Fruit fly (Drosophila melanogaster) whole organism, embryonic: Measurements from ENCODE around the gene CG31870.

ENCODE experiments used
- Blimp-1 ChIP-seq: fragments of 200-800 bp; sonication (Bioruptor generic); optimal IDR thresholded peaks from 3 replicates; lab custom pipeline; 2018; ENCODE audit warnings: missing biosample characterization, missing genetic modification characterization, mild to moderate bottlenecking, moderate library complexity, missing genetic modification reagents
- C15 ChIP-seq: fragments of 200-800 bp; sonication (Bioruptor generic); IDR thresholded peaks from 3 replicates; pipeline ENCODE4 v1.3.6; 2022; ENCODE audit warnings: missing biosample characterization, missing genetic modification characterization
- CG10959 ChIP-seq: fragments of 200-800 bp; sonication (Bioruptor generic); IDR thresholded peaks from 2 replicates; pipeline ENCODE4 v1.3.6; 2022; ENCODE audit warnings: missing biosample characterization, missing genetic modification characterization
- CG10979 ChIP-seq: fragments of 200-800 bp; sonication (Bioruptor generic); optimal IDR thresholded peaks from 2 replicates; lab custom pipeline; 2018; ENCODE audit warnings: missing biosample characterization, mild to moderate bottlenecking, missing genetic modification characterization, moderate library complexity
- CG11093 ChIP-seq: fragments of 200-800 bp; sonication (Bioruptor generic); IDR thresholded peaks from 3 replicates; pipeline ENCODE4 v1.3.6; 2022; ENCODE audit warnings: missing biosample characterization, missing genetic modification characterization
- CG12071 ChIP-seq: fragments of 200-800 bp; sonication (Bioruptor generic); optimal IDR thresholded peaks from 3 replicates; lab custom pipeline; 2018; ENCODE audit warnings: missing biosample characterization, mild to moderate bottlenecking, missing genetic modification characterization
- CG12299 ChIP-seq: fragments of 200-800 bp; sonication (Bioruptor generic); optimal IDR thresholded peaks from 2 replicates; lab custom pipeline; 2018; ENCODE audit warnings: missing biosample characterization, mild to moderate bottlenecking, missing genetic modification characterization
- CG12391 ChIP-seq: fragments of 200-800 bp; sonication (Bioruptor generic); optimal IDR thresholded peaks from 3 replicates; lab custom pipeline; 2018; ENCODE audit warnings: missing biosample characterization, mild to moderate bottlenecking, missing genetic modification characterization, moderate library complexity
- CG12744 ChIP-seq: fragments of 200-800 bp; sonication (Bioruptor generic); optimal IDR thresholded peaks from 2 replicates; lab custom pipeline; 2016; ENCODE audit warnings: missing biosample characterization, missing genetic modification characterization
- CG13424 ChIP-seq: fragments of 200-800 bp; sonication (Bioruptor generic); optimal IDR thresholded peaks from 2 replicates; lab custom pipeline; 2019; ENCODE audit warnings: missing biosample characterization, mild to moderate bottlenecking, missing genetic modification characterization, moderate library complexity
- CG14667 ChIP-seq: fragments of 200-800 bp; sonication (Bioruptor generic); IDR thresholded peaks from 2 replicates; pipeline ENCODE4 v1.3.6; 2022; ENCODE audit warnings: missing biosample characterization, missing genetic modification characterization
- CG15269 ChIP-seq: fragments of 200-800 bp; sonication (Bioruptor generic); optimal IDR thresholded peaks from 2 replicates; lab custom pipeline; 2018; ENCODE audit warnings: missing biosample characterization, mild to moderate bottlenecking, missing genetic modification characterization, moderate library complexity
- CG17385 ChIP-seq: fragments of 200-800 bp; sonication (Bioruptor generic); optimal IDR thresholded peaks from 3 replicates; lab custom pipeline; 2018; ENCODE audit warnings: missing biosample characterization, mild to moderate bottlenecking, missing genetic modification characterization
- CG1792 ChIP-seq: fragments of 200-800 bp; sonication (Bioruptor generic); optimal IDR thresholded peaks from 2 replicates; lab custom pipeline; 2016; ENCODE audit warnings: missing biosample characterization, missing genetic modification characterization
- CG18262 ChIP-seq: fragments of 200-800 bp; optimal IDR thresholded peaks from 3 replicates; lab custom pipeline; 2019; ENCODE audit warnings: missing biosample characterization, mild to moderate bottlenecking, missing genetic modification characterization, moderate library complexity
- CG30431 ChIP-seq: fragments of 200-800 bp; sonication (Bioruptor generic); optimal IDR thresholded peaks from 2 replicates; lab custom pipeline; 2017; ENCODE audit warnings: missing biosample characterization, missing genetic modification characterization
- CG4424 ChIP-seq: fragments of 200-800 bp; sonication (Bioruptor generic); optimal IDR thresholded peaks from 3 replicates; lab custom pipeline; 2016; ENCODE audit warnings: missing biosample characterization, missing genetic modification characterization
- CG6254 ChIP-seq: fragments of 200-800 bp; sonication (Bioruptor generic); optimal IDR thresholded peaks from 3 replicates; lab custom pipeline; 2017; ENCODE audit warnings: mild to moderate bottlenecking, missing biosample characterization, missing genetic modification reagents, missing genetic modification characterization
- CG6854 ChIP-seq: fragments of 200-800 bp; sonication (Bioruptor generic); optimal IDR thresholded peaks from 3 replicates; lab custom pipeline; 2017; ENCODE audit warnings: missing biosample characterization, mild to moderate bottlenecking, missing genetic modification characterization
- CG7839 ChIP-seq: fragments of 200-800 bp; sonication (Bioruptor generic); optimal IDR thresholded peaks from 3 replicates; lab custom pipeline; 2018; ENCODE audit warnings: missing biosample characterization, mild to moderate bottlenecking, missing genetic modification characterization, moderate library complexity
- CG7987 ChIP-seq: fragments of 200-800 bp; sonication (Bioruptor generic); optimal IDR thresholded peaks from 2 replicates; lab custom pipeline; 2018; ENCODE audit warnings: missing biosample characterization, mild to moderate bottlenecking, missing genetic modification characterization, moderate library complexity
- CG9797 ChIP-seq: fragments of 200-800 bp; sonication (Bioruptor generic); optimal IDR thresholded peaks from 3 replicates; lab custom pipeline; 2018; ENCODE audit warnings: missing biosample characterization, mild to moderate bottlenecking, missing genetic modification characterization
- CG9817 ChIP-seq: fragments of 200-800 bp; sonication (Bioruptor generic); optimal IDR thresholded peaks from 2 replicates; lab custom pipeline; 2018; ENCODE audit warnings: missing biosample characterization, mild to moderate bottlenecking, missing genetic modification characterization, moderate library complexity
- E2f2 ChIP-seq: fragments of 200-800 bp; sonication (Bioruptor generic); IDR thresholded peaks from 2 replicates; pipeline ENCODE4 v1.3.6; 2022; ENCODE audit warnings: missing biosample characterization, missing genetic modification characterization
- ERR ChIP-seq: fragments of 200-800 bp; sonication (Bioruptor generic); optimal IDR thresholded peaks from 2 replicates; lab custom pipeline; 2016; ENCODE audit warnings: missing biosample characterization, missing genetic modification characterization
- Elba2 ChIP-seq: fragments of 200-800 bp; sonication (Bioruptor generic); optimal IDR thresholded peaks from 3 replicates; lab custom pipeline; 2016; ENCODE audit warnings: missing biosample characterization, missing genetic modification characterization
- Mad ChIP-seq: fragments of 200-800 bp; sonication (Bioruptor generic); optimal IDR thresholded peaks from 2 replicates; lab custom pipeline; 2016; ENCODE audit warnings: missing biosample characterization, missing genetic modification characterization
- Med ChIP-seq: fragments of 200-800 bp; sonication (Bioruptor generic); peaks from one replicate; lab custom pipeline; 2016; ENCODE audit warnings: missing biosample characterization, missing genetic modification characterization, mild to moderate bottlenecking, inconsistent platforms, moderate library complexity
- Nf-YB ChIP-seq: fragments of 200-800 bp; sonication (Bioruptor generic); optimal IDR thresholded peaks from 3 replicates; lab custom pipeline; 2019; ENCODE audit warnings: missing biosample characterization, mild to moderate bottlenecking, missing genetic modification characterization, moderate library complexity
- Optix ChIP-seq: fragments of 200-800 bp; sonication (Bioruptor generic); IDR thresholded peaks from 3 replicates; pipeline ENCODE4 v1.3.6; 2022; ENCODE audit warnings: missing biosample characterization, missing genetic modification characterization
- Ptx1 ChIP-seq: fragments of 200-800 bp; sonication (Bioruptor generic); IDR thresholded peaks from 2 replicates; pipeline ENCODE4 v1.3.6; 2022; ENCODE audit warnings: missing biosample characterization, missing genetic modification characterization
- Xbp1 ChIP-seq: fragments of 200-800 bp; sonication (Bioruptor generic); optimal IDR thresholded peaks from 3 replicates; lab custom pipeline; 2016; ENCODE audit warnings: missing biosample characterization, mild to moderate bottlenecking, missing genetic modification characterization
- ac ChIP-seq: fragments of 200-800 bp; sonication (Bioruptor generic); optimal IDR thresholded peaks from 3 replicates; lab custom pipeline; 2017; ENCODE audit warnings: missing biosample characterization, mild to moderate bottlenecking, missing genetic modification characterization
- bsh ChIP-seq, 2 experiments: fragments of 200-800 bp; sonication (Bioruptor generic); optimal IDR thresholded peaks; 2 replicates each; lab custom pipeline; 2017 to 2018; ENCODE audit warnings: mild to moderate bottlenecking in 2 of 2, missing biosample characterization in 2 of 2, missing genetic modification characterization in 2 of 2, moderate library complexity in 1 of 2
- emc ChIP-seq: fragments of 200-800 bp; sonication (Bioruptor generic); optimal IDR thresholded peaks from 2 replicates; lab custom pipeline; 2016; ENCODE audit warnings: missing biosample characterization, missing genetic modification characterization
- fd96Cb ChIP-seq: fragments of 200-800 bp; sonication (Bioruptor generic); optimal IDR thresholded peaks from 2 replicates; lab custom pipeline; 2018; ENCODE audit warnings: missing biosample characterization, mild to moderate bottlenecking, missing genetic modification characterization, moderate library complexity
- hb ChIP-seq: fragments of 200-800 bp; sonication (Bioruptor generic); IDR thresholded peaks from 3 replicates; pipeline ENCODE4 v1.3.6; 2022; ENCODE audit warnings: missing biosample characterization, missing genetic modification characterization; ENCODE audit not compliant: partially characterized antibody
- lilli ChIP-seq: fragments of 200-800 bp; sonication (Bioruptor generic); optimal IDR thresholded peaks from 3 replicates; lab custom pipeline; 2016; ENCODE audit warnings: missing biosample characterization, missing genetic modification characterization
- nerfin-1 ChIP-seq: fragments of 200-800 bp; sonication (Bioruptor generic); optimal IDR thresholded peaks from 3 replicates; lab custom pipeline; 2019; ENCODE audit warnings: missing biosample characterization, mild to moderate bottlenecking, missing genetic modification characterization, moderate library complexity
- odd ChIP-seq: fragments of 200-800 bp; sonication (Bioruptor generic); optimal IDR thresholded peaks from 2 replicates; lab custom pipeline; 2017; ENCODE audit warnings: missing biosample characterization, mild to moderate bottlenecking, missing genetic modification characterization
- psq ChIP-seq: fragments of 200-800 bp; sonication (Bioruptor generic); optimal IDR thresholded peaks from 2 replicates; lab custom pipeline; 2017; ENCODE audit warnings: missing biosample characterization, missing genetic modification characterization
- ro ChIP-seq: fragments of 200-800 bp; sonication (Bioruptor generic); IDR thresholded peaks from 2 replicates; pipeline ENCODE4 v1.3.6; 2022; ENCODE audit warnings: missing biosample characterization, missing genetic modification characterization
- sc ChIP-seq, 3 experiments: fragments of >200 bp in 2 of 3; fragments of 200-800 bp in 1 of 3; sonication (Bioruptor generic) in 1 of 3; optimal IDR thresholded peaks; 2 replicates in 2 of 3; 3 replicates in 1 of 3; lab custom pipeline; 2017; ENCODE audit warnings: mild to moderate bottlenecking in 1 of 3, missing biosample characterization in 1 of 3, missing genetic modification characterization in 1 of 3, missing genetic modification reagents in 1 of 3
- sens ChIP-seq: fragments of 200-800 bp; sonication (Bioruptor generic); peaks from one replicate; lab custom pipeline; 2016; ENCODE audit warnings: missing biosample characterization, missing genetic modification characterization
- sim ChIP-seq: fragments of 200-800 bp; sonication (Bioruptor generic); IDR thresholded peaks from 2 replicates; pipeline ENCODE4 v1.3.6; 2022; ENCODE audit warnings: missing biosample characterization, missing genetic modification characterization
- slou ChIP-seq: fragments of 200-800 bp; sonication (Bioruptor generic); optimal IDR thresholded peaks from 3 replicates; lab custom pipeline; 2016; ENCODE audit warnings: missing biosample characterization, missing genetic modification characterization
- ssp ChIP-seq: fragments of 200-800 bp; sonication (Bioruptor generic); IDR thresholded peaks from 2 replicates; pipeline ENCODE4 v1.3.6; 2022; ENCODE audit warnings: missing biosample characterization, missing genetic modification characterization
- trem ChIP-seq: fragments of 200-800 bp; optimal IDR thresholded peaks from 3 replicates; lab custom pipeline; 2019; ENCODE audit warnings: missing biosample characterization, mild to moderate bottlenecking, missing genetic modification characterization, moderate library complexity
- wek ChIP-seq: fragments of 200-800 bp; sonication (Bioruptor generic); optimal IDR thresholded peaks from 3 replicates; lab custom pipeline; 2018; ENCODE audit warnings: missing biosample characterization, mild to moderate bottlenecking, missing genetic modification characterization, moderate library complexity

Gene CG31870

DNA sequence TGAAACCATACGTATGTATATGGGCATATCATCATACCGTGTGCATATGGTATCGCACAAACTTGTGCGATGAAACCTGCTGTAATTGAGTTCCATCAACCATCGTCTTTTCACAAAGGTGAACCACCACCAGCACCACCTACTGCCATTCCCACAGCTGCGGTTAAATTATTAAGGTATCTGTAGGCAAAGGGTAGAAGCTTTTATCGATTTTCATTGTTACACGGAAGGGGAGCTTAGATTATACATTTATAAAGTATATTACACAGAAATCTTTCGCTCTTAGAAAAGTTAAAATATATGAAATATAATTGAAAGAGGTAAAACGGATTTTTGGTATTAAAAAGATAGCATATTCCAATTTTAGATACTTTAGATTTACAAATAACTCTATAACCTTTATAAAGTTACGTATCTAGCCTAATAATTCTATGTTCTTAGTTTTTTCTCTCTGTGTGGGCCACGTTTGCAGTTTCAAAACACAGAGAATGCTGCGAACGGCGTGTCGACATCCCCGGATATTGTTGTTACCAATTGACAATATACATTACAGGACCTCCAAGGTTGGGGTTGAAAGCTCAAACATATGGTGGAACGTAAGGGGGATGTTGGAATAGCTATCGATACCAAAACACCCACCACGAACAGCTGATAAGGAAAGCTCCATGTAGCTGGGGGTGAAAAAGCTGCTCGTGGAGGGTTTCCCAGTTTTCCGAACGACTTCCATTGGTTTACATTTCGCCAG, 29.4 kb upstream of the CG31870 start, which contains the start of gene CG6495 (continued):
- TF ChIP-seq Xbp1, result peak; percentile 51
- peak; percentile 54 for TF ChIP-seq Med (GFP tag; lab: Kevin White, UChicago)
- peak; percentile 54 for TF ChIP-seq CG6854 (GFP tag; lab: Kevin White, UChicago)
- TF ChIP-seq ssp (GFP tag; lab: Robert Waterston, UW), result peak; percentile 37; the same call in 1 of the 2 replicates
- peak; percentile 59 for TF ChIP-seq CG10979 (tag; lab: Kevin White, UChicago)
- TF ChIP-seq CG11093 (GFP tag; lab: Robert Waterston, UW), result no peak
- peak; percentile 13 for TF ChIP-seq Nf-YB (GFP tag; lab: Kevin White, UChicago)
- peak; percentile 16 for TF ChIP-seq nerfin-1 (tag; lab: Kevin White, UChicago)
- TF ChIP-seq sc (optimal IDR thresholded peaks at IDR 0.05; lab: Kevin White, UChicago), result no peak
- TF ChIP-seq sc (GFP tag; optimal IDR thresholded peaks at IDR 0.05; lab: Kevin White, UChicago), result no peak
- peak; percentile 75 for TF ChIP-seq CG7839 (tag; lab: Kevin White, UChicago)
- peak in 1 of 2 experiments; percentile 69 for TF ChIP-seq bsh (GFP tag; optimal IDR thresholded peaks at IDR 0.05; lab: Kevin White, UChicago)
- TF ChIP-seq CG15269 (tag; lab: Kevin White, UChicago), result peak; percentile 72
- no peak for TF ChIP-seq wek (GFP tag; lab: Kevin White, UChicago)
- no peak for TF ChIP-seq Optix
- TF ChIP-seq CG12391 (tag; lab: Kevin White, UChicago), result peak; percentile 65
- no peak for TF ChIP-seq CG1792 (GFP tag; lab: Kevin White, UChicago)
- peak; percentile 53; the same call in 1 of the 2 replicates for TF ChIP-seq Ptx1
- TF ChIP-seq lilli (GFP tag; lab: Kevin White, UChicago), result peak; percentile 24
- no peak for TF ChIP-seq C15 (GFP tag; lab: Robert Waterston, UW)
- TF ChIP-seq hb (GFP tag; lab: Robert Waterston, UW), result no peak
- peak; percentile 32 for TF ChIP-seq CG9817 (tag; lab: Kevin White, UChicago)
- peak; percentile 1 for TF ChIP-seq CG12071 (GFP tag; lab: Kevin White, UChicago)
- peak; percentile 61 for TF ChIP-seq CG18262 (tag; lab: Kevin White, UChicago)
- TF ChIP-seq Blimp-1 (GFP tag; lab: Kevin White, UChicago), result peak; percentile 59
- no peak for TF ChIP-seq CG9797 (GFP tag; lab: Kevin White, UChicago)
- peak; percentile 47 for TF ChIP-seq fd96Cb
- no peak for TF ChIP-seq CG6254
- TF ChIP-seq Elba2 (GFP tag; lab: Kevin White, UChicago), result no peak
- TF ChIP-seq CG7987 (GFP tag; lab: Kevin White, UChicago), result no peak
- TF ChIP-seq odd, result no peak
- no peak for TF ChIP-seq psq
- peak; percentile 18 for TF ChIP-seq trem (tag; lab: Kevin White, UChicago)
- peak; percentile 71 for TF ChIP-seq CG13424 (tag; lab: Kevin White, UChicago)
- no peak for TF ChIP-seq emc
- peak; percentile 34 for TF ChIP-seq slou
- TF ChIP-seq CG14667, result 0 out of 2 replicates have a peak, but pooled peaks have one; percentile 11
- TF ChIP-seq CG17385 (GFP tag; lab: Kevin White, UChicago), result no peak
- no peak for TF ChIP-seq CG30431 (GFP tag; lab: Kevin White, UChicago)
- TF ChIP-seq ac (GFP tag; lab: Kevin White, UChicago), result no peak
- peak; percentile 86 for TF ChIP-seq sens (GFP tag; lab: Kevin White, UChicago)
- no peak for TF ChIP-seq ERR (GFP tag; lab: Kevin White, UChicago)
- peak; percentile 32 for TF ChIP-seq CG4424 (GFP tag; lab: Kevin White, UChicago)
- TF ChIP-seq CG12744 (GFP tag; lab: Kevin White, UChicago), result no peak
- TF ChIP-seq CG10959 (GFP tag; lab: Robert Waterston, UW), result no peak
- no peak for TF ChIP-seq sim (GFP tag; lab: Robert Waterston, UW)
- TF ChIP-seq Mad (GFP tag; lab: Kevin White, UChicago), result no peak
- no peak for TF ChIP-seq ro (GFP tag; lab: Robert Waterston, UW)
- peak; percentile 64 for TF ChIP-seq CG12299 (tag; lab: Kevin White, UChicago)
- no peak for TF ChIP-seq E2f2 (GFP tag; lab: Robert Waterston, UW)
